Worm (Caenorhabditis elegans) whole organism, late embryonic: Measurements from ENCODE around the gene dhps-1.

ENCODE experiments used
- C08G9.2 ChIP-seq: sonication (generic microtip); optimal IDR thresholded peaks from 2 replicates; lab custom pipeline; 2016; ENCODE audit warnings: mild to moderate bottlenecking, missing genetic modification characterization, moderate library complexity, missing compliant biosample characterization
- C38D4.7 ChIP-seq: fragments of 200-800 bp; sonication (Bioruptor generic); optimal IDR thresholded peaks from 2 replicates; lab custom pipeline; 2018; ENCODE audit warnings: mild to moderate bottlenecking, missing genetic modification characterization, moderate library complexity, missing compliant biosample characterization
- F13H6.1 ChIP-seq: sonication (generic microtip); optimal IDR thresholded peaks from 2 replicates; lab custom pipeline; 2016; ENCODE audit warnings: missing genetic modification characterization, missing compliant biosample characterization
- K09A11.1 ChIP-seq: sonication (generic microtip); optimal IDR thresholded peaks from 2 replicates; lab custom pipeline; 2017; ENCODE audit warnings: antibody characterized with exemption, mild to moderate bottlenecking, missing genetic modification characterization, missing compliant biosample characterization; ENCODE audit not compliant: insufficient read depth
- T23F11.4 ChIP-seq: fragments of 200-800 bp; sonication (Bioruptor generic); optimal IDR thresholded peaks from 2 replicates; lab custom pipeline; 2018; ENCODE audit warnings: mild to moderate bottlenecking, missing genetic modification characterization, missing compliant biosample characterization
- Y22D7AL.16 ChIP-seq: sonication (generic microtip); optimal IDR thresholded peaks from 2 replicates; lab custom pipeline; 2016; ENCODE audit warnings: missing genetic modification characterization, missing compliant biosample characterization
- ceh-19 ChIP-seq: fragments of 200-800 bp; sonication (Bioruptor generic); optimal IDR thresholded peaks from 2 replicates; lab custom pipeline; 2018; ENCODE audit warnings: mild to moderate bottlenecking, missing genetic modification characterization, missing compliant biosample characterization
- ceh-2 ChIP-seq: sonication (generic microtip); optimal IDR thresholded peaks from 2 replicates; lab custom pipeline; 2016; ENCODE audit warnings: missing genotype, missing genetic modification characterization, missing compliant biosample characterization
- ceh-22 ChIP-seq: sonication (generic microtip); optimal IDR thresholded peaks from 2 replicates; lab custom pipeline; 2017; ENCODE audit warnings: missing biosample characterization, missing genetic modification characterization
- ceh-24 ChIP-seq: sonication (generic microtip); optimal IDR thresholded peaks from 2 replicates; lab custom pipeline; 2016; ENCODE audit warnings: mild to moderate bottlenecking, missing genetic modification characterization, missing compliant biosample characterization
- ceh-30 ChIP-seq: fragments of 150-350 bp; optimal IDR thresholded peaks from 2 replicates; lab custom pipeline; 2014; ENCODE audit warnings: missing biosample characterization, missing genetic modification characterization
- ceh-31 ChIP-seq: sonication (generic microtip); optimal IDR thresholded peaks from 2 replicates; lab custom pipeline; 2016; ENCODE audit warnings: missing genetic modification characterization, missing compliant biosample characterization
- ceh-34 ChIP-seq: sonication (generic microtip); optimal IDR thresholded peaks from 2 replicates; lab custom pipeline; 2016; ENCODE audit warnings: mild to moderate bottlenecking, missing genetic modification characterization, missing compliant biosample characterization
- ceh-45 ChIP-seq: fragments of 200-800 bp; sonication (Bioruptor generic); IDR thresholded peaks from 2 replicates; pipeline ENCODE4 v1.3.6; 2022; ENCODE audit warnings: missing genetic modification reagents, missing genetic modification characterization, missing compliant biosample characterization
- ceh-48 ChIP-seq: sonication (generic microtip); optimal IDR thresholded peaks from 2 replicates; lab custom pipeline; 2016; ENCODE audit warnings: missing genetic modification characterization, inconsistent platforms, missing compliant biosample characterization
- ceh-6 ChIP-seq: fragments of 200-800 bp; sonication (Bioruptor generic); optimal IDR thresholded peaks from 2 replicates; lab custom pipeline; 2018; ENCODE audit warnings: mild to moderate bottlenecking, missing genetic modification characterization, missing compliant biosample characterization
- che-1 ChIP-seq: sonication (generic microtip); optimal IDR thresholded peaks from 2 replicates; lab custom pipeline; 2016; ENCODE audit warnings: mild to moderate bottlenecking, missing genetic modification characterization, missing compliant biosample characterization
- dmd-4 ChIP-seq: sonication (generic microtip); optimal IDR thresholded peaks from 2 replicates; lab custom pipeline; 2016; ENCODE audit warnings: borderline replicate concordance, missing genetic modification characterization, missing compliant biosample characterization
- dve-1 ChIP-seq: sonication (generic microtip); optimal IDR thresholded peaks from 2 replicates; lab custom pipeline; 2017; ENCODE audit warnings: antibody characterized with exemption, mild to moderate bottlenecking, missing genetic modification characterization, missing compliant biosample characterization
- elt-2 ChIP-seq: sonication (generic microtip); optimal IDR thresholded peaks from 2 replicates; lab custom pipeline; 2016; ENCODE audit warnings: missing genetic modification reagents, missing genetic modification characterization, missing compliant biosample characterization
- eyg-1 ChIP-seq: sonication (generic microtip); optimal IDR thresholded peaks from 2 replicates; lab custom pipeline; 2016; ENCODE audit warnings: missing genotype, missing genetic modification characterization, missing compliant biosample characterization
- fax-1 ChIP-seq: sonication (generic microtip); optimal IDR thresholded peaks from 2 replicates; lab custom pipeline; 2016; ENCODE audit warnings: missing genotype, missing genetic modification characterization, missing compliant biosample characterization
- fkh-10 ChIP-seq: fragments of 150-350 bp; optimal IDR thresholded peaks from 2 replicates; lab custom pipeline; 2014; ENCODE audit warnings: missing biosample characterization, missing genetic modification reagents, missing genetic modification characterization
- fkh-6 ChIP-seq: sonication (generic microtip); optimal IDR thresholded peaks from 2 replicates; lab custom pipeline; 2016; ENCODE audit warnings: missing genetic modification characterization, missing compliant biosample characterization
- gmeb-2 ChIP-seq: sonication (generic microtip); optimal IDR thresholded peaks from 2 replicates; lab custom pipeline; 2016; ENCODE audit warnings: missing genetic modification characterization, inconsistent platforms, missing compliant biosample characterization
- hlh-15 ChIP-seq: sonication (generic microtip); optimal IDR thresholded peaks from 2 replicates; lab custom pipeline; 2016; ENCODE audit warnings: missing genetic modification characterization, missing compliant biosample characterization
- hlh-30 ChIP-seq: sonication (generic microtip); optimal IDR thresholded peaks from 2 replicates; lab custom pipeline; 2017; ENCODE audit warnings: antibody characterized with exemption, missing genetic modification characterization, missing compliant biosample characterization; ENCODE audit not compliant: insufficient read depth
- hlh-6 ChIP-seq: sonication (generic microtip); optimal IDR thresholded peaks from 2 replicates; lab custom pipeline; 2016; ENCODE audit warnings: missing genotype, missing genetic modification characterization, missing compliant biosample characterization
- lim-6 ChIP-seq: sonication (generic microtip); optimal IDR thresholded peaks from 2 replicates; lab custom pipeline; 2016; ENCODE audit warnings: missing genetic modification characterization, missing compliant biosample characterization
- nfya-1 ChIP-seq: sonication (generic microtip); optimal IDR thresholded peaks from 2 replicates; lab custom pipeline; 2017; ENCODE audit warnings: missing genetic modification characterization, mild to moderate bottlenecking, missing compliant biosample characterization, antibody characterized with exemption, moderate library complexity
- nhr-11 ChIP-seq: fragments of 150-350 bp; optimal IDR thresholded peaks from 2 replicates; lab custom pipeline; 2014; ENCODE audit warnings: missing biosample characterization, missing genetic modification characterization
- nhr-232 ChIP-seq: sonication (generic microtip); optimal IDR thresholded peaks from 2 replicates; lab custom pipeline; 2016; ENCODE audit warnings: missing genetic modification characterization, missing compliant biosample characterization
- npax-4 ChIP-seq: sonication (generic microtip); optimal IDR thresholded peaks from 2 replicates; lab custom pipeline; 2016; ENCODE audit warnings: missing genetic modification characterization, missing compliant biosample characterization
- odd-2 ChIP-seq: sonication (generic microtip); optimal IDR thresholded peaks from 2 replicates; lab custom pipeline; 2017; ENCODE audit warnings: antibody characterized with exemption, mild to moderate bottlenecking, missing genetic modification characterization, missing compliant biosample characterization
- pag-3 ChIP-seq: sonication (generic microtip); optimal IDR thresholded peaks from 2 replicates; lab custom pipeline; 2016; ENCODE audit warnings: missing compliant biosample characterization, missing genetic modification characterization, borderline replicate concordance
- pat-9 ChIP-seq: fragments of 200-800 bp; sonication (Bioruptor generic); optimal IDR thresholded peaks from 2 replicates; lab custom pipeline; 2018; ENCODE audit warnings: mild to moderate bottlenecking, missing genetic modification characterization, moderate library complexity, missing compliant biosample characterization
- pax-1 ChIP-seq: fragments of 150-350 bp; optimal IDR thresholded peaks from 2 replicates; lab custom pipeline; 2014; ENCODE audit warnings: missing biosample characterization, missing genetic modification characterization
- pros-1 ChIP-seq: fragments of 150-350 bp; optimal IDR thresholded peaks from 2 replicates; lab custom pipeline; 2014; ENCODE audit warnings: missing biosample characterization, missing genetic modification reagents, missing genetic modification characterization
- rnt-1 ChIP-seq: sonication (generic microtip); optimal IDR thresholded peaks from 2 replicates; lab custom pipeline; 2016; ENCODE audit warnings: missing genetic modification characterization, missing compliant biosample characterization
- sdc-2 ChIP-seq: sonication (generic microtip); optimal IDR thresholded peaks from 2 replicates; lab custom pipeline; 2016; ENCODE audit warnings: missing genotype, missing genetic modification characterization, missing compliant biosample characterization
- sox-2 ChIP-seq: fragments of 200-800 bp; sonication (Bioruptor generic); IDR thresholded peaks from 2 replicates; pipeline ENCODE4 v1.3.6; 2022; ENCODE audit warnings: missing genetic modification reagents, missing genetic modification characterization, missing compliant biosample characterization
- sox-4 ChIP-seq: sonication (generic microtip); optimal IDR thresholded peaks from 2 replicates; lab custom pipeline; 2017; ENCODE audit warnings: mild to moderate bottlenecking, missing genetic modification characterization, inconsistent platforms, missing compliant biosample characterization
- tbx-7 ChIP-seq: sonication (generic microtip); optimal IDR thresholded peaks from 2 replicates; lab custom pipeline; 2016; ENCODE audit warnings: missing genotype, missing genetic modification characterization, missing compliant biosample characterization
- unc-3 ChIP-seq, 2 experiments: fragments of 200-800 bp in 1 of 2; sonication (Bioruptor generic) in 1 of 2; sonication (generic microtip) in 1 of 2; conservative IDR thresholded peaks in 1 of 2; optimal IDR thresholded peaks in 1 of 2; 2 replicates each; pipeline versions ENCODE4 v1.3.6 to Lab custom; 2016 to 2022; ENCODE audit warnings: missing compliant biosample characterization in 2 of 2, missing genetic modification characterization in 2 of 2, missing genetic modification reagents in 1 of 2
- unc-42 ChIP-seq: sonication (generic microtip); optimal IDR thresholded peaks from 2 replicates; lab custom pipeline; 2016; ENCODE audit warnings: missing genotype, missing genetic modification characterization, missing compliant biosample characterization
- unc-86 ChIP-seq: sonication (generic microtip); optimal IDR thresholded peaks from 2 replicates; lab custom pipeline; 2016; ENCODE audit warnings: missing genetic modification characterization, missing compliant biosample characterization
- ztf-16 ChIP-seq: sonication (generic microtip); optimal IDR thresholded peaks from 2 replicates; lab custom pipeline; 2017; ENCODE audit warnings: missing genetic modification characterization, missing compliant biosample characterization

Gene dhps-1

DNA sequence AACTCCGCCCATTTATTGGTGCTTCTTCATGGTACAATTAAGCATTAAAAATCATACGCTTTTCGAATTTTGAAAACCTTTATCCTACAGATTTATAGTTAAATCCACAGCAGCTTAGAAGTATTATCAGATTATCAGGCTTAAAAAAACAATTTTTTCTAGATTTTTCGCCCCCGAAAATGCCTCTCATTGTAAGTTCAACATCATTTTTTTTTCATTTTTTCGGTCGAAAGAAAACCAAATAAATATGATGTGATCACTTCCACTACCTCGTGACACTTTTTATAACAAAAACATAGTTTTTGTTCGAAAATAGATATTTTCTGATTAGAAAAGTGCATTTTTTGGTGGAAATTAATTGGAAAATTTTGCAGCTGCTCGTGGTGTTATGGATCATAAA is 48.3 kb downstream of the dhps-1 start:
- TF ChIP-seq ceh-45 (GFP tag; lab: Robert Waterston, UW) (no peak), rnt-1 (no peak), sdc-2 (no peak), fax-1 (tag; lab: Kevin White, UChicago) (no peak), C08G9.2 (no peak), eyg-1 (tag; lab: Kevin White, UChicago) (no peak), hlh-15 (tag; lab: Kevin White, UChicago) (no peak), gmeb-2 (no peak), dve-1 (tag; lab: Kevin White, UChicago) (no peak), K09A11.1 (tag; lab: Kevin White, UChicago) (no peak), nhr-232 (no peak), elt-2 (no peak), npax-4 (tag; lab: Kevin White, UChicago) (no peak)

DNA sequence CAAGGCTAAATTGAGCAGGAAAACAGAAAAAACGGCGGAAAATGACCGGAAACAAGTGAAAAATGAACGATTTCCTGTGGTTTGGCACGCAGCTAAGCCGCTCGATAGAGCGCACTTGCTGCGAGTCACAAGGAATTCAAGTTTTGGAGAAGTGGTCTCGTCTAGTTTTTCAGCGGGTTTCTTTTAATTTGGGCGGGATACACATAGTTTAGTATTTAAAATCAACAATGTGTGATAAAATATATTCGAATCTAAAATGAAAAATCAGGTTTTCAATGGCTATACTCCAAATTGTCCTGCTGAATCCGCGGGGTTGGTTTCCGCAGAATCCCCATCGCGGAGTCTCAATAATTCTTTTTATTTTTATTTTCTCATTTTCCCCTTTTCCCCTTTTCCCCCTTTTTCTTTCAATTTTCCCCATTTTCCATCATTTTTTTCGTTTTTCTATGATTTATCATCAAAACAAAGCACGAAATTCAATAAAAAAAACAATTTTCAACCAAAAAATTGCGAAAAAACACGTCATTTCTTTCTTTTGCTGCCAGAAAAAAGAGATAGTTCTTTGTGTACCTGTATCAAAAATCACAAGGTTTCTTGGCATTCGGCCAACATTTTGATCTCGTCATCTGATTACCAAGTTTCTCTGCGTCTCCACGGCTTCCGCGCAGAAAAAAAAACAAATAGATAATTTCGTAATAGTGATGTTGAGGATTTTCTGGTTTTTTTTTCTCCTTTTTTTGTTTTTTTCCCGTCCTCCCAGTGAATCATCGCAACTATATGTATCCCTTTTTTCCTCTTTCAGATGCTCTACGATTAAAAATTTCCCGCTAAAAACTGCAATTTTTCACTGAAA is 49.5 kb downstream of the dhps-1 start, which contains the start of gene ippk-1:
Gene ippk-1 (plus strand): TSS at position 803 of the 853 bp plus-strand sequence.
- TF ChIP-seq pax-1 (tag; lab: Kevin White, UChicago) (no peak), ceh-31 (peak; percentile 99), ceh-45 (GFP tag; lab: Robert Waterston, UW) (no peak), sox-2 (GFP tag; lab: Robert Waterston, UW) (no peak), ceh-24 (tag; lab: Kevin White, UChicago) (peak; percentile 30), dmd-4 (tag; lab: Kevin White, UChicago) (peak; percentile 77), fax-1 (tag; lab: Kevin White, UChicago) (peak; percentile 94), C38D4.7 (GFP tag; lab: Kevin White, UChicago) (peak; percentile 54), ceh-30 (tag; lab: Kevin White, UChicago) (no peak), pag-3 (peak; percentile 92), ztf-16 (tag; lab: Kevin White, UChicago) (peak; percentile 77), nfya-1 (tag; lab: Kevin White, UChicago) (peak; percentile 25), nhr-11 (tag; lab: Kevin White, UChicago) (no peak), hlh-15 (tag; lab: Kevin White, UChicago) (peak; percentile 73), gmeb-2 (peak; percentile 6), ceh-48 (tag; lab: Kevin White, UChicago) (no peak), C08G9.2 (peak; percentile 96), pros-1 (no peak), lim-6 (tag; lab: Kevin White, UChicago) (peak; percentile 97), Y22D7AL.16 (peak; percentile 42), ceh-2 (tag; lab: Kevin White, UChicago) (peak; percentile 97), T23F11.4 (GFP tag; lab: Kevin White, UChicago) (peak; percentile 24), dve-1 (tag; lab: Kevin White, UChicago) (no peak), hlh-6 (tag; lab: Kevin White, UChicago) (peak; percentile 61), unc-42 (tag; lab: Kevin White, UChicago) (peak; percentile 93), fkh-10 (no peak), F13H6.1 (tag; lab: Kevin White, UChicago) (peak; percentile 89), ceh-6 (no peak), hlh-30 (peak; percentile 41), che-1 (tag; lab: Kevin White, UChicago) (peak; percentile 48), ceh-22 (no peak), odd-2 (tag; lab: Kevin White, UChicago) (no peak), nhr-232 (no peak), K09A11.1 (tag; lab: Kevin White, UChicago) (no peak), unc-86 (tag; lab: Kevin White, UChicago) (peak; percentile 80), pat-9 (tag; lab: Kevin White, UChicago) (peak; percentile 21), ceh-34 (tag; lab: Kevin White, UChicago) (peak; percentile 93), unc-3 (GFP tag; conservative IDR thresholded peaks at IDR 0.05; lab: Robert Waterston, UW) (peak; percentile 55; the same call in 1 of the 2 replicates), unc-3 (tag; optimal IDR thresholded peaks at IDR 0.05; lab: Kevin White, UChicago) (peak; percentile 26), tbx-7 (peak; percentile 97), fkh-6 (tag; lab: Kevin White, UChicago) (peak; percentile 67), ceh-19 (peak; percentile 68), sox-4 (no peak), elt-2 (peak; percentile 90)
